Worm (Caenorhabditis elegans) whole organism, L1 larva: ENCODE results near the gene T02H6.5.

ENCODE experiments used
- C04F5.9 ChIP-seq: sonication (generic microtip); optimal IDR thresholded peaks from 2 replicates; lab custom pipeline; 2016; ENCODE audit warnings: missing genetic modification characterization, missing compliant biosample characterization
- alr-1 ChIP-seq: fragments of 200-800 bp; sonication (Bioruptor generic); optimal IDR thresholded peaks from 2 replicates; lab custom pipeline; 2018; ENCODE audit warnings: borderline replicate concordance, mild to moderate bottlenecking, missing genetic modification characterization, missing compliant biosample characterization
- ceh-63 ChIP-seq: fragments of 200-800 bp; sonication (Bioruptor generic); optimal IDR thresholded peaks from 2 replicates; lab custom pipeline; 2018; ENCODE audit warnings: mild to moderate bottlenecking, missing genetic modification characterization, missing compliant biosample characterization
- ceh-88 ChIP-seq: fragments of 200-800 bp; sonication (Bioruptor generic); IDR thresholded peaks from 2 replicates; pipeline ENCODE4 v1.3.6; 2022; ENCODE audit warnings: missing genetic modification characterization, missing compliant biosample characterization
- ces-1 ChIP-seq: fragments of 150-350 bp; optimal IDR thresholded peaks from 2 replicates; lab custom pipeline; 2014; ENCODE audit warnings: missing biosample characterization, missing genetic modification reagents, missing genetic modification characterization
- efl-1 ChIP-seq, 4 experiments: fragments of 150-350 bp; optimal IDR thresholded peaks in 3 of 4; peaks in 1 of 4; 1 replicate in 1 of 4; 2 replicates in 3 of 4; lab custom pipeline; 2014; ENCODE audit warnings: missing biosample characterization in 2 of 4, missing genetic modification characterization in 2 of 4, missing genetic modification reagents in 2 of 4
- egl-27 ChIP-seq, 2 experiments: fragments of 150-350 bp in 1 of 2; sonication (generic microtip); optimal IDR thresholded peaks; 3 replicates each; lab custom pipeline; 2017 to 2018; ENCODE audit warnings: missing biosample characterization in 2 of 2, missing genetic modification characterization in 2 of 2, missing genetic modification reagents in 2 of 2
- elt-2 ChIP-seq: sonication (generic microtip); optimal IDR thresholded peaks from 2 replicates; lab custom pipeline; 2016; ENCODE audit warnings: missing genetic modification characterization, mild to moderate bottlenecking, inconsistent platforms, missing compliant biosample characterization, missing genetic modification reagents
- hlh-17 ChIP-seq: fragments of 200-800 bp; sonication (Bioruptor generic); optimal IDR thresholded peaks from 2 replicates; lab custom pipeline; 2018; ENCODE audit warnings: missing genetic modification characterization, mild to moderate bottlenecking, missing compliant biosample characterization, moderate library complexity, borderline replicate concordance
- lin-13 ChIP-seq: fragments of 150-350 bp; optimal IDR thresholded peaks from 2 replicates; lab custom pipeline; 2014; ENCODE audit warnings: missing biosample characterization, missing genetic modification reagents, missing genetic modification characterization
- lin-39 ChIP-seq: fragments of 150-350 bp; optimal IDR thresholded peaks from 2 replicates; lab custom pipeline; 2014; ENCODE audit warnings: missing biosample characterization, missing genetic modification reagents, missing genetic modification characterization
- mab-9 ChIP-seq: fragments of 200-800 bp; sonication (Bioruptor generic); IDR thresholded peaks from 2 replicates; pipeline ENCODE4 v1.3.6; 2022; ENCODE audit warnings: missing genetic modification reagents, missing genetic modification characterization, missing compliant biosample characterization
- mdl-1 ChIP-seq, 2 experiments: fragments of 150-350 bp; optimal IDR thresholded peaks; 2 replicates each; lab custom pipeline; 2014 to 2017; ENCODE audit warnings: missing biosample characterization in 2 of 2, missing genetic modification characterization in 2 of 2, inconsistent platforms in 1 of 2
- nhr-11 ChIP-seq: fragments of 150-350 bp; optimal IDR thresholded peaks from 2 replicates; lab custom pipeline; 2014; ENCODE audit warnings: missing biosample characterization, missing genetic modification characterization
- nhr-12 ChIP-seq: sonication (generic microtip); optimal IDR thresholded peaks from 2 replicates; lab custom pipeline; 2017; ENCODE audit warnings: missing biosample characterization, missing genetic modification characterization
- nhr-20 ChIP-seq: sonication (generic microtip); optimal IDR thresholded peaks from 2 replicates; lab custom pipeline; 2016; ENCODE audit warnings: mild to moderate bottlenecking, missing genetic modification characterization, missing compliant biosample characterization
- nhr-28 ChIP-seq: fragments of 150-350 bp; optimal IDR thresholded peaks from 2 replicates; lab custom pipeline; 2014; ENCODE audit warnings: missing biosample characterization, missing genetic modification characterization
- nhr-47 ChIP-seq: sonication (generic microtip); optimal IDR thresholded peaks from 2 replicates; lab custom pipeline; 2016; ENCODE audit warnings: mild to moderate bottlenecking, missing genetic modification characterization, moderate library complexity, missing compliant biosample characterization
- nhr-71 ChIP-seq: sonication (generic microtip); optimal IDR thresholded peaks from 2 replicates; lab custom pipeline; 2016; ENCODE audit warnings: mild to moderate bottlenecking, missing genetic modification characterization, moderate library complexity, missing compliant biosample characterization
- nhr-85 ChIP-seq: sonication (generic microtip); peaks from one replicate; lab custom pipeline; 2016; ENCODE audit warnings: missing genetic modification characterization, inconsistent platforms, missing compliant biosample characterization
- nhr-90 ChIP-seq: sonication (generic microtip); optimal IDR thresholded peaks from 2 replicates; lab custom pipeline; 2016; ENCODE audit warnings: mild to moderate bottlenecking, missing genetic modification characterization, missing compliant biosample characterization; ENCODE audit not compliant: poor library complexity
- rnt-1 ChIP-seq: sonication (generic microtip); optimal IDR thresholded peaks from 2 replicates; lab custom pipeline; 2016; ENCODE audit warnings: mild to moderate bottlenecking, missing genetic modification characterization, moderate library complexity, missing compliant biosample characterization
- skn-1 ChIP-seq: fragments of 150-350 bp; optimal IDR thresholded peaks from 2 replicates; lab custom pipeline; 2014; ENCODE audit warnings: missing biosample characterization, missing genetic modification characterization
- snpc-4 ChIP-seq: fragments of 150-350 bp; optimal IDR thresholded peaks from 2 replicates; lab custom pipeline; 2014; ENCODE audit warnings: missing biosample characterization, missing genetic modification characterization
- sox-4 ChIP-seq: sonication (generic microtip); optimal IDR thresholded peaks from 2 replicates; lab custom pipeline; 2016; ENCODE audit warnings: missing genetic modification characterization, missing compliant biosample characterization
- sptf-1 ChIP-seq: fragments of 150-350 bp; optimal IDR thresholded peaks from 2 replicates; lab custom pipeline; 2014; ENCODE audit warnings: missing biosample characterization, missing genetic modification characterization
- tbx-2 ChIP-seq: sonication (generic microtip); optimal IDR thresholded peaks from 2 replicates; lab custom pipeline; 2016; ENCODE audit warnings: missing genetic modification characterization, missing compliant biosample characterization
- tlp-1 ChIP-seq: fragments of 150-350 bp; optimal IDR thresholded peaks from 2 replicates; lab custom pipeline; 2014; ENCODE audit warnings: missing biosample characterization, missing genetic modification characterization
- unc-130 ChIP-seq: fragments of 150-350 bp; optimal IDR thresholded peaks from 2 replicates; lab custom pipeline; 2017; ENCODE audit warnings: missing biosample characterization, missing genetic modification characterization, inconsistent platforms
- unc-30 ChIP-seq: sonication (generic microtip); optimal IDR thresholded peaks from 2 replicates; lab custom pipeline; 2017; ENCODE audit warnings: missing biosample characterization, missing genetic modification characterization
- unc-86 ChIP-seq: sonication (generic microtip); optimal IDR thresholded peaks from 2 replicates; lab custom pipeline; 2016; ENCODE audit warnings: missing genetic modification characterization, missing compliant biosample characterization
- vab-15 ChIP-seq: sonication (generic microtip); optimal IDR thresholded peaks from 2 replicates; lab custom pipeline; 2017; ENCODE audit warnings: missing genotype, mild to moderate bottlenecking, missing genetic modification characterization, missing compliant biosample characterization
- zag-1 ChIP-seq: fragments of 150-350 bp; optimal IDR thresholded peaks from 2 replicates; lab custom pipeline; 2014; ENCODE audit warnings: missing biosample characterization, missing genetic modification characterization

Gene T02H6.5

DNA sequence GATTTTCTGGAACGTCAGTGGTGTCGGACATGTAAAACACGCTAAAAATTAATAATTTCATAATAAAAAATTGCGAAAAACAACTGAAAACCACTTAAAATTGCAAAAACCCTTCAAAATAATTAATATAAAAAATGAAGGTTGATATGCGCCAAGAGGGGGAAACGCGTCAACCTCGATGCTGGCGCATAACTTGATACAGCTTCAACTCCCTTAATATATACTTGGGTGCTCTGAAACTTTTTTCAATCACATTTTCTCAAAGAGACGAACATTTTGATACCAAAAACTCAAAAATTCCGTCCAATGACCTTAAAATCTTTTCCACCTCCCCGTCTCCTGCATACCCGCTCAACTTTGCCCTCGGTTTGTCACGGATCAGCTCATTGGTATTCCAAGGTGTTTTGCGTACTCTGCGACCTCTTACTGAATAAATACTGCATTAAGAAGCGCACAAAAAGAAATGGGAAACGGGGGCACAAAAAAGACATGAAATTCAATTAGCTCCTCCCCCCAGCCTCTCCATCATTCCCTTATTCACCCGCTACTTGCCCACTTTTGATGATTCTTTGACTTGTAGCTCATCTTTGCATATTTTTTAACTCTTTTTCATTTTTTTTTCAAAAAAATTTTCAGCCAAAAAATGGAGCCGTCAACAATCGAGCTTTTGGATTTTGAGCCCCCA is 34.4 kb upstream of the T02H6.5 start, which contains the start of the genes K07E8.7 and frpr-14 (continued):
- TF ChIP-seq unc-86 (tag; lab: Kevin White, UChicago) (peak; percentile 6), sox-4 (tag; lab: Kevin White, UChicago) (no peak), mdl-1 (tag; optimal IDR thresholded peaks at IDR 0.05; lab: Kevin White, UChicago) (no peak), skn-1 (tag; lab: Kevin White, UChicago) (peak; percentile 5), tlp-1 (no peak), nhr-20 (tag; lab: Kevin White, UChicago) (peak; percentile 16), mab-9 (GFP tag; lab: Robert Waterston, UW) (no peak)
- TF ChIP-seq, all 84 proteins: peak for 18

DNA sequence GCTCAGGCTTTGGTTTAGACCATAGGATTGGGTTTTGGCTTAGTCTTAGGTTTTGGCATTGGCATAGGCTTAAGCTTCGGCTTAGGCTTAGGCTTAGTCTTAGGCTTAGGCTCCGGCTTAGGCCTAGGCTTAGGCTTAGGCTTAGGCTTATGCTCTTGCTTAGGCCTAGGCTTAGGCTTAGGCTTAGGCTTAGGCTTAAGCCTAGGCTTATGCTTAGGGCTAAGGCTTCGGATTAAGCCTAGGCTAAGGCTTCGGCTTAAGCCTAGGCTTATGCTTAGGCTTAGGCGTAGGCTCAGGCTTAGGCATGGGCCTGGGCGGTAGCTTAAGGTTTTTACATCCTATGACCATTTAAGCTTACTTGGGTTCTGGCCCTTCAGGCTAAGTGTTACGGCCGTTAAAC is 33.6 kb upstream of the T02H6.5 start:
- TF ChIP-seq lin-13 (GFP tag; lab: Kevin White, UChicago) (no peak), nhr-47 (tag; lab: Kevin White, UChicago) (no peak), nhr-71 (tag; lab: Kevin White, UChicago) (no peak), ces-1 (GFP tag; lab: Kevin White, UChicago) (no peak), ceh-63 (GFP tag; lab: Kevin White, UChicago) (no peak), nhr-12 (tag; lab: Kevin White, UChicago) (no peak)

DNA sequence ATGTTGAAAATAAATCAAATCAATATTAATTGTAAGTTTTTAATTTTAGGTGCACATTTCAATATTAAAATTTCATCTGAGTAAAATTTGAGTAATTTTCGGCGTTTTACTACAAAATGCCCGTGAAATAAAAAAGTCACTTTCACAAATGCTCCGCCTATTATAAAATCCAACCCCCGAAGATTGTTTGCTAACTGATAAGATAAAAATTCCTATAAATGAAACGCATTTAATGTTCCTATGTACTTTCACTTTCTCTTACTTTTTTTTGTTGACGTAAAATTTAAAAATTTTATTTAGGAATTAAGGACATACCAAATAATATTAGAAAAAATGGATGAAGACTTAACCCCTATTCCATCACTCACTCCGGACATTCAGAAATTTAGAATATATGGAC is 26.5 kb upstream of the T02H6.5 start, which contains the start of gene sdz-24:
Gene sdz-24 (plus strand): TSS at position 301 of the 400 bp plus-strand sequence.
- TF ChIP-seq lin-13 (GFP tag; lab: Kevin White, UChicago) (no peak), C04F5.9 (tag; lab: Kevin White, UChicago) (no peak)
- TF ChIP-seq, all 84 proteins: peak for 0

DNA sequence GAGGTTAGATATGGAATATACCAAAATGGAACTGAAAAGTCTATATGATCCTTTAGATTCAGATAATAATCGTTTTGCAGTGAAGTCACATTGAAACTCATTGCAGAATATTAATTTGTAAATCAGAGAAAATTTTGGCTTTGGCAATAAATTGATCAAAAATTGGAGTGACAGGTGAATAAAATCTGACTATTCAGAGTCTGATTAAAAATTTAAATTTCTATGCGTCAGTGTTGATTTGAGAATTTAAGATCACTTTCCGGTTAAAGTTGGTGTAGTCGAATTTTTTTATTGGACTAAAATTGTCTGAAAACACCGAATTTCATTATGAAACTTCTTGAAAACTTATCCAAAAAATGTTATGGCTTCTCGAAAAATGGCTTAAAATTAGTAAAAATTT is 23.2 kb upstream of the T02H6.5 start, which contains the start of gene sri-45:
Gene sri-45 (minus strand): TSS at position 101 of the 400 bp plus-strand sequence.
- TF ChIP-seq egl-27 (tag; optimal IDR thresholded peaks at IDR 0.05; lab: Kevin White, UChicago) (no peak), nhr-28 (no peak), hlh-17 (GFP tag; lab: Kevin White, UChicago) (no peak), nhr-47 (tag; lab: Kevin White, UChicago) (no peak), nhr-11 (tag; lab: Kevin White, UChicago) (no peak), vab-15 (no peak), nhr-90 (tag; lab: Kevin White, UChicago) (no peak), ceh-88 (GFP tag; lab: Robert Waterston, UW) (no peak), snpc-4 (tag; lab: Kevin White, UChicago) (no peak), nhr-85 (tag; lab: Kevin White, UChicago) (no peak), zag-1 (tag; lab: Kevin White, UChicago) (no peak), alr-1 (tag; lab: Kevin White, UChicago) (no peak)

ce11 chrII:667864-668263 is 17.0 kb upstream of the T02H6.5 start:
- TF ChIP-seq unc-130 (tag; lab: Kevin White, UChicago): no peak
- TF ChIP-seq efl-1 (optimal IDR thresholded peaks at IDR 0.05; lab: Kevin White, UChicago): no peak
- peak in 1 of 2 experiments; percentile 74 for TF ChIP-seq efl-1 (GFP tag; optimal IDR thresholded peaks at IDR 0.05 in 1 of 2; lab: Kevin White, UChicago)
- no peak for TF ChIP-seq unc-30
- TF ChIP-seq, all 84 proteins: peak for 1

DNA sequence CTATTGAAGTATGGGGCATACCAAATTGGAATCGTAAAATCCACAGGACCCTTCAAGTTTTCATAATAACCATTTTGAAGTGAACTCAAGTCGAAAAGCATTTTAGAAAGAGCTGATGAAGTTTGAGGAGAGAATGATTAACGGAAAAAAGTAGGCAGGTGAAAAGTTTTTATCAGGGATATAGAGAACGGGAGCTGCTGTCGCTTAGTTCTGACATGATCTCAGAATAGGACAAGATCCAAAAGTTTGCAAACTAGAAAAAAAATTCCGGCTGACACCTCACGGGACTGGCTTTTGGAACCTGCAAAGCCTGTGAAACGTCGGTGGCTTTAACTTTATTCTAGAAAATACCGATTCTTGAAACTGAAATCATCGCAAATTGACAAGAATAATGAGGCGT is 13.9 kb upstream of the T02H6.5 start, which contains the start of gene sri-46:
Gene sri-46 (minus strand): TSS at position 101 of the 400 bp plus-strand sequence.
- no peak for TF ChIP-seq lin-13 (GFP tag; lab: Kevin White, UChicago)
- no peak for TF ChIP-seq snpc-4 (tag; lab: Kevin White, UChicago)
- TF ChIP-seq lin-39 (tag; lab: Kevin White, UChicago): no peak
- TF ChIP-seq nhr-47 (tag; lab: Kevin White, UChicago): no peak
- TF ChIP-seq elt-2: no peak
- TF ChIP-seq rnt-1 (tag; lab: Kevin White, UChicago): no peak
- no peak for TF ChIP-seq sptf-1 (tag; lab: Kevin White, UChicago)
- no peak for TF ChIP-seq C04F5.9 (tag; lab: Kevin White, UChicago)
- TF ChIP-seq efl-1 (optimal IDR thresholded peaks at IDR 0.05; lab: Kevin White, UChicago): no peak
- no peak for TF ChIP-seq efl-1 (GFP tag; optimal IDR thresholded peaks at IDR 0.05 in 1 of 2; lab: Kevin White, UChicago)
- TF ChIP-seq tbx-2 (tag; lab: Kevin White, UChicago): no peak
- TF ChIP-seq nhr-71 (tag; lab: Kevin White, UChicago): no peak
- TF ChIP-seq, all 84 proteins: peak for 0
